Worm (Caenorhabditis elegans): ENCODE results near the gene Y43B11AL.1.
A peak's percentile ranks its signal among the peaks of the same experiment; 100 is the strongest.

Y43B11AL.1 gene

ce11 chrIV:7065022-7065421 lies at the start of gene Y43B11AL.1:
Gene Y43B11AL.1, plus strand, starts transcription at chrIV:7065322.
- no peak for TF ChIP-seq him-1 (tag; optimal IDR thresholded peaks at IDR 0.05)
- no peak for TF ChIP-seq W03F9.2 (tag; optimal IDR thresholded peaks at IDR 0.05)
- TF ChIP-seq dao-5 (tag; optimal IDR thresholded peaks at IDR 0.05): no peak

- TF ChIP-seq W03F9.2 (tag; optimal IDR thresholded peaks at IDR 0.05) (no peak), dao-5 (tag; optimal IDR thresholded peaks at IDR 0.05) (no peak), him-1 (tag; optimal IDR thresholded peaks at IDR 0.05) (no peak)
These were observed 48.6 kb upstream of the Y43B11AL.1 start for ce11 chrIV:7016502-7016901.

- no peak for TF ChIP-seq dao-5 (tag; optimal IDR thresholded peaks at IDR 0.05)
- TF ChIP-seq him-1 (tag; optimal IDR thresholded peaks at IDR 0.05): no peak
- TF ChIP-seq W03F9.2 (tag; optimal IDR thresholded peaks at IDR 0.05): no peak
These were observed 47.9 kb upstream of the Y43B11AL.1 start, which contains the start of gene gldi-4 for ce11 chrIV:7017123-7017674. Gene gldi-4, plus strand, starts transcription at chrIV:7017624.

ce11 chrIV:7018623-7019022 lies 46.5 kb upstream of the Y43B11AL.1 start:
- no peak for TF ChIP-seq W03F9.2 (tag; optimal IDR thresholded peaks at IDR 0.05)
- no peak for TF ChIP-seq him-1 (tag; optimal IDR thresholded peaks at IDR 0.05)
- no peak for TF ChIP-seq dao-5 (tag; optimal IDR thresholded peaks at IDR 0.05)

- TF ChIP-seq dao-5 (tag; optimal IDR thresholded peaks at IDR 0.05) (no peak), W03F9.2 (tag; optimal IDR thresholded peaks at IDR 0.05) (no peak), him-1 (tag; optimal IDR thresholded peaks at IDR 0.05) (no peak)
These were observed 44.5 kb upstream of the Y43B11AL.1 start for ce11 chrIV:7020630-7021029.

ce11 chrIV:7022227-7022626 lies 42.9 kb upstream of the Y43B11AL.1 start:
- TF ChIP-seq dao-5 (tag; optimal IDR thresholded peaks at IDR 0.05) (no peak), him-1 (tag; optimal IDR thresholded peaks at IDR 0.05) (no peak), W03F9.2 (tag; optimal IDR thresholded peaks at IDR 0.05) (no peak)

- TF ChIP-seq dao-5 (tag; optimal IDR thresholded peaks at IDR 0.05) (no peak), W03F9.2 (tag; optimal IDR thresholded peaks at IDR 0.05) (peak; percentile 55), him-1 (tag; optimal IDR thresholded peaks at IDR 0.05) (no peak)
These were observed 42.1 kb upstream of the Y43B11AL.1 start for ce11 chrIV:7023004-7023403.

- TF ChIP-seq dao-5 (tag; optimal IDR thresholded peaks at IDR 0.05) (no peak), him-1 (tag; optimal IDR thresholded peaks at IDR 0.05) (no peak), W03F9.2 (tag; optimal IDR thresholded peaks at IDR 0.05) (no peak)
These were observed 41.3 kb upstream of the Y43B11AL.1 start, which contains the start of gene adah-1 for ce11 chrIV:7023858-7024257. Gene adah-1, plus strand, starts transcription at chrIV:7024211.

ce11 chrIV:7024829-7025228 lies 40.3 kb upstream of the Y43B11AL.1 start:
- TF ChIP-seq W03F9.2 (tag; optimal IDR thresholded peaks at IDR 0.05) (no peak), dao-5 (tag; optimal IDR thresholded peaks at IDR 0.05) (no peak), him-1 (tag; optimal IDR thresholded peaks at IDR 0.05) (no peak)

ce11 chrIV:7025835-7026234 lies 39.3 kb upstream of the Y43B11AL.1 start:
- TF ChIP-seq him-1 (tag; optimal IDR thresholded peaks at IDR 0.05) (no peak), dao-5 (tag; optimal IDR thresholded peaks at IDR 0.05) (no peak), W03F9.2 (tag; optimal IDR thresholded peaks at IDR 0.05) (no peak)

ce11 chrIV:7031019-7031418 lies 34.1 kb upstream of the Y43B11AL.1 start:
- TF ChIP-seq dao-5 (tag; optimal IDR thresholded peaks at IDR 0.05): no peak
- no peak for TF ChIP-seq him-1 (tag; optimal IDR thresholded peaks at IDR 0.05)
- TF ChIP-seq W03F9.2 (tag; optimal IDR thresholded peaks at IDR 0.05): no peak

- TF ChIP-seq W03F9.2 (tag; optimal IDR thresholded peaks at IDR 0.05) (no peak), him-1 (tag; optimal IDR thresholded peaks at IDR 0.05) (no peak), dao-5 (tag; optimal IDR thresholded peaks at IDR 0.05) (no peak)
These were observed 32.7 kb upstream of the Y43B11AL.1 start, which contains the start of gene C06G3.8 for ce11 chrIV:7032459-7032858. Gene C06G3.8, minus strand, starts transcription at chrIV:7032559.

- TF ChIP-seq dao-5 (tag; optimal IDR thresholded peaks at IDR 0.05) (no peak), W03F9.2 (tag; optimal IDR thresholded peaks at IDR 0.05) (no peak), him-1 (tag; optimal IDR thresholded peaks at IDR 0.05) (no peak)
These were observed 29.3 kb upstream of the Y43B11AL.1 start, which contains the start of gene C06G3.3 for ce11 chrIV:7035823-7036222. Gene C06G3.3, plus strand, starts transcription at chrIV:7036123.

ce11 chrIV:7036790-7037189 lies 28.3 kb upstream of the Y43B11AL.1 start, which contains the start of gene ufl-1:
Gene ufl-1, minus strand, starts transcription at chrIV:7036859.
- TF ChIP-seq W03F9.2 (tag; optimal IDR thresholded peaks at IDR 0.05): no peak
